Fruit fly (Drosophila melanogaster) whole organism, pupa: Measurements from ENCODE around the gene Uch-L5.
A peak's percentile ranks its signal among the peaks of the same experiment; 100 is the strongest.

Experiments used
- CG10348 ChIP-seq: fragments of 200-800 bp; sonication (Bioruptor generic); IDR thresholded peaks from 2 replicates; pipeline ENCODE4 v1.3.6; 2022; ENCODE audit warnings: missing biosample characterization, missing genetic modification characterization
- CG14655 ChIP-seq: fragments of 200-800 bp; sonication (Bioruptor generic); optimal IDR thresholded peaks from 3 replicates; lab custom pipeline; 2017; ENCODE audit warnings: mild to moderate bottlenecking, missing biosample characterization, missing genetic modification reagents, missing genetic modification characterization
- CG15710 ChIP-seq: fragments of 200-800 bp; sonication (Bioruptor generic); optimal IDR thresholded peaks from 2 replicates; lab custom pipeline; 2018; ENCODE audit warnings: missing biosample characterization, mild to moderate bottlenecking, missing genetic modification characterization, moderate library complexity
- CG32121 ChIP-seq: fragments of 200-800 bp; sonication (Bioruptor generic); IDR thresholded peaks from 2 replicates; pipeline ENCODE4 v1.3.6; 2022; ENCODE audit warnings: missing biosample characterization, missing genetic modification characterization
- CG34367 ChIP-seq: fragments of 200-800 bp; sonication (Bioruptor generic); optimal IDR thresholded peaks from 2 replicates; lab custom pipeline; 2018; ENCODE audit warnings: missing biosample characterization, mild to moderate bottlenecking, missing genetic modification characterization
- CG4496 ChIP-seq: fragments of 200-800 bp; sonication (Bioruptor generic); IDR thresholded peaks from 3 replicates; pipeline ENCODE4 v1.3.6; 2022; ENCODE audit warnings: missing biosample characterization, missing genetic modification characterization
- CG8159 ChIP-seq: fragments of 200-800 bp; sonication (Bioruptor generic); optimal IDR thresholded peaks from 3 replicates; lab custom pipeline; 2018; ENCODE audit warnings: missing biosample characterization, mild to moderate bottlenecking, missing genetic modification characterization, moderate library complexity
- D1 ChIP-seq: fragments of 200-800 bp; sonication (Bioruptor generic); optimal IDR thresholded peaks from 2 replicates; lab custom pipeline; 2018; ENCODE audit warnings: missing biosample characterization, mild to moderate bottlenecking, missing genetic modification characterization, moderate library complexity
- EcR ChIP-seq: fragments of 200-800 bp; sonication (Bioruptor generic); optimal IDR thresholded peaks from 3 replicates; lab custom pipeline; 2019; ENCODE audit warnings: missing biosample characterization, missing genetic modification characterization, mild to moderate bottlenecking, moderate library complexity, missing genetic modification reagents
- Ets98B ChIP-seq: fragments of 200-800 bp; sonication (Bioruptor generic); IDR thresholded peaks from 2 replicates; pipeline ENCODE4 v1.3.6; 2022; ENCODE audit warnings: missing biosample characterization, missing genetic modification characterization
- Pif1A ChIP-seq: fragments of 200-800 bp; sonication (Bioruptor generic); optimal IDR thresholded peaks from 3 replicates; lab custom pipeline; 2016; ENCODE audit warnings: missing biosample characterization, missing genetic modification characterization
- Snoo ChIP-seq: fragments of 200-800 bp; sonication (Bioruptor generic); optimal IDR thresholded peaks from 3 replicates; lab custom pipeline; 2017; ENCODE audit warnings: missing biosample characterization, mild to moderate bottlenecking, missing genetic modification characterization, inconsistent platforms
- gl ChIP-seq: fragments of 200-800 bp; sonication (Bioruptor generic); optimal IDR thresholded peaks from 2 replicates; lab custom pipeline; 2018; ENCODE audit warnings: missing biosample characterization, mild to moderate bottlenecking, missing genetic modification characterization
- rn ChIP-seq: fragments of 200-800 bp; sonication (Bioruptor generic); IDR thresholded peaks from 2 replicates; pipeline ENCODE4 v1.3.6; 2022; ENCODE audit warnings: missing biosample characterization, missing genetic modification characterization

dm6 chr3L:9476829-9477228, at the start of gene Uch-L5, which contains the start of gene Jarid2:
- no peak for TF ChIP-seq CG34367 (tag; lab: Kevin White, UChicago)
- TF ChIP-seq EcR, result no peak
- no peak for TF ChIP-seq rn
- no peak for TF ChIP-seq gl (tag; lab: Kevin White, UChicago)
- no peak for TF ChIP-seq CG14655 (GFP tag; lab: Kevin White, UChicago)
- peak; percentile 39 for TF ChIP-seq Snoo (tag; lab: Kevin White, UChicago)
- no peak for TF ChIP-seq Pif1A (GFP tag; lab: Kevin White, UChicago)
- TF ChIP-seq CG32121 (GFP tag; lab: Robert Waterston, UW), result no peak
- no peak for TF ChIP-seq CG15710 (tag; lab: Kevin White, UChicago)
- no peak for TF ChIP-seq CG8159
- TF ChIP-seq Ets98B (GFP tag; lab: Robert Waterston, UW), result peak; percentile 39
- TF ChIP-seq CG4496, result no peak
- TF ChIP-seq CG10348, result no peak
- TF ChIP-seq D1 (tag; lab: Kevin White, UChicago), result no peak
